Fruit fly (Drosophila melanogaster): ENCODE results near the gene CG14277.

CG14277 gene

dm6 chr2L:8203748-8204147 is 38.5 kb upstream of the CG14277 start:
- no peak for TF ChIP-seq D1 (tag; optimal IDR thresholded peaks at IDR 0.05)

DNA sequence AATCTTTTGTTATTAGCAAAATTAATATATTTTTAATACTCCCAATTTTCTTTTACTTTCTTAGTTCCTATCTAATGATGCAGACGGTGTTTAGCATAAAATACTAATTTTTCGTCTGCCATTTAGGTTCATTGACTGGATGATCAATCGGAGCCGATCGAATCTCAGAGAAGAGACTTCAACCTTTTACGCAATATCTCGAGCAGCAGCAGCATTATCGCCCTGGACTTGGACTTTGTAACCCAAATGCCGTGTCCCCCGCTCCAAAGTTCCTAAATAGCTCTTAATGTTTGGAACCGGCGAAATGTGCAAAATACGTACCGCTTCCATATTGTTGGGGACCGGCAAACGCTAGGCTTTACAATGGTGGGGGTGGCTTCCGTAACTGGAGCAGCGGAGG is 37.9 kb upstream of the CG14277 start:
- TF ChIP-seq Pif1B (GFP tag; optimal IDR thresholded peaks at IDR 0.05), result no peak
- peak; percentile 10 for TF ChIP-seq gl (tag; optimal IDR thresholded peaks at IDR 0.05)

DNA sequence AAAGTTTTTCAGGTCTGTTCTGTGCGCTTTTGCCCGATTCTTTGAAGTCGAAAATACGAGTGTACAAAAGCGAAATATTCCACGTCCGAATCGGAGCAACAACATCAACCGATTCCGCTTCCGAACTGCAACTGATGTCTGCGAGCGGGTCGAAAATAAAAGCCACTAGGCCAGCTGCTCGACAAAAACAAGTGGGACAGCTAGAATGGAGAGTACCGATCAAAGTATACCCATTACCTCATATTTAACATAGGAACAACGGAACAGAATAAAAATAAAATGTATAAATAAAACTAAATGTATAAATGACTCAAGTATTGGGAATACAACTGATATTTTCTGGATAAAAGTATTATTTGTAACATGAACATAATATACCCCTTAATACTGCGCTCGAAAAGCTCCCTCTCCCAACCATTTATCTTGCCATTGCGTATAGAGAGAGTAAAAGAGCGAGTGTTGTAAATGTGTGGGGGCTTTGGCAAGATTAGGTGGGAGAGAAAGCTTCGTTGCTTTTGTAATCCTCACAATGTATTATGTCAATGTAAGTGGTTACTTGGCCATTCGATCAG is 37.2 kb upstream of the CG14277 start, which contains the start of gene SLC5A11:
Gene SLC5A11, minus strand, starts transcription at position 137 of the 572 bp plus-strand sequence.
- peak; percentile 94 for TF ChIP-seq CG15710 (tag; optimal IDR thresholded peaks at IDR 0.05)
- peak; percentile 96 for TF ChIP-seq CG12605 (GFP tag; IDR thresholded peaks at IDR 0.05)
- TF ChIP-seq CG13204 (GFP tag; optimal IDR thresholded peaks at IDR 0.05), result peak; percentile 70
- peak; percentile 90 for TF ChIP-seq CG9948 (tag; optimal IDR thresholded peaks at IDR 0.05)
- peak; percentile 81 for TF ChIP-seq gl (tag; optimal IDR thresholded peaks at IDR 0.05)
- peak; percentile 99 for TF ChIP-seq Snoo (tag; optimal IDR thresholded peaks at IDR 0.05)
- TF ChIP-seq CG34367 (tag; optimal IDR thresholded peaks at IDR 0.05), result peak; percentile 83
- peak; percentile 100 for TF ChIP-seq Pif1B (GFP tag; optimal IDR thresholded peaks at IDR 0.05)
- TF ChIP-seq Pif1A (GFP tag; optimal IDR thresholded peaks at IDR 0.05), result peak; percentile 78
- TF ChIP-seq EcR (GFP tag; optimal IDR thresholded peaks at IDR 0.05), result peak; percentile 52
- peak; percentile 94 for TF ChIP-seq CG8301 (tag; optimal IDR thresholded peaks at IDR 0.05)
- TF ChIP-seq CG8159 (tag; optimal IDR thresholded peaks at IDR 0.05), result peak; percentile 96
- peak; percentile 95 for TF ChIP-seq D1 (tag; optimal IDR thresholded peaks at IDR 0.05)
- peak; percentile 87 for TF ChIP-seq fd96Ca (GFP tag; IDR thresholded peaks at IDR 0.05)
- TF ChIP-seq Ets98B (GFP tag; IDR thresholded peaks at IDR 0.05), result peak; percentile 97
- TF ChIP-seq CG4496 (GFP tag; IDR thresholded peaks at IDR 0.05), result peak; percentile 97
- peak; percentile 94 for TF ChIP-seq CG17806 (tag; optimal IDR thresholded peaks at IDR 0.05)
- peak; percentile 92 for TF ChIP-seq CG10348 (GFP tag; IDR thresholded peaks at IDR 0.05)
- TF ChIP-seq CG32121 (GFP tag; IDR thresholded peaks at IDR 0.05), result peak; percentile 98
- TF ChIP-seq CG14655 (GFP tag; optimal IDR thresholded peaks at IDR 0.05), result peak; percentile 94
- TF ChIP-seq rn (GFP tag; IDR thresholded peaks at IDR 0.05), result peak; percentile 89

DNA sequence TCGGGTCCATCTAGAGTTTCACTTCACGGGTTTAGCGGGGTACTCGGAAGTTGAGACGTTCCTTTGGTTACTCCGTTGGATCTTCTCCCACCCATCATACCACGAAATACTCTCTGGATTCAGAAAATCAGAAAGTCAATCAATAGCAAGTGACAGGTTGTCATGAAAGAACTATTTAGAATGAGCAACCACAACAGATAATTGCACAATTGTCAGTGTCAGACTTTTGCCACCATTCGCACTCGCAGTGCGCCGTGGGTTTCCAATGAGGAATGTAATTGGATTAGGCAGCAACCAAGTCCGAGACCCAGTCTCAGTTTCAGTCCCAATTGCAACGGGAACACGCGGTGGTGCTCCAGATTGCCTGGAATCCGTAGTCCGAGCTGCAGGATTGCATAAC is 36.4 kb upstream of the CG14277 start, which contains the start of gene CG8419:
Gene CG8419, plus strand, starts transcription at position 301 of the 400 bp plus-strand sequence.
- 0 out of 3 replicates have a peak, but pooled peaks have one; percentile 24 for TF ChIP-seq CG4496 (GFP tag; IDR thresholded peaks at IDR 0.05)
- no peak for TF ChIP-seq Pif1B (GFP tag; optimal IDR thresholded peaks at IDR 0.05)
- no peak for TF ChIP-seq CG8159 (tag; optimal IDR thresholded peaks at IDR 0.05)
- TF ChIP-seq CG17806 (tag; optimal IDR thresholded peaks at IDR 0.05), result no peak
- TF ChIP-seq Ets98B (GFP tag; IDR thresholded peaks at IDR 0.05), result no peak
- TF ChIP-seq CG15710 (tag; optimal IDR thresholded peaks at IDR 0.05), result no peak

DNA sequence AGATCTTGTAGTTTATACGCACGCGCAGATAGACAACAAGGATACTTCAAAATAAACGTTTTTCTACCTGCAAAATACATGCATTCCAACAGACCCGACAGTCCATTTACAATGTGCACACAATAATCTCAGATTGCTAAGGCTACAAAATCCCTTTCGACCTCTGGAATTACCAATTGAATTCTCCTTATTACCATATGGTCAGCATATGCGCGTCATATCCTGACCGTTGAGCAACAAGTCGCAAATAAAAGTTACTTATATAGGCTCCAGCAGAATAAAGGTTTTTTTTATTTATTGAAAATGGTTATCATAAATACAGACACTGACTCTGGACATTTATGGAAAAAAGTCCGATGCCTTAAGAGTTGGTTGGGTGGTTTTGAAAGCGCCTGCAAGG is 32.9 kb upstream of the CG14277 start:
- TF ChIP-seq fd96Ca (GFP tag; IDR thresholded peaks at IDR 0.05), result no peak
- TF ChIP-seq CG17806 (tag; optimal IDR thresholded peaks at IDR 0.05), result no peak
- TF ChIP-seq CG10348 (GFP tag; IDR thresholded peaks at IDR 0.05), result no peak
- no peak for TF ChIP-seq Pif1B (GFP tag; optimal IDR thresholded peaks at IDR 0.05)
- no peak for TF ChIP-seq CG34367 (tag; optimal IDR thresholded peaks at IDR 0.05)
- TF ChIP-seq CG13204 (GFP tag; optimal IDR thresholded peaks at IDR 0.05), result no peak
- no peak for TF ChIP-seq rn (GFP tag; IDR thresholded peaks at IDR 0.05)
- no peak for TF ChIP-seq CG9948 (tag; optimal IDR thresholded peaks at IDR 0.05)
- TF ChIP-seq D1 (tag; optimal IDR thresholded peaks at IDR 0.05), result no peak
- TF ChIP-seq Pif1A (GFP tag; optimal IDR thresholded peaks at IDR 0.05), result no peak
- TF ChIP-seq gl (tag; optimal IDR thresholded peaks at IDR 0.05), result no peak
- no peak for TF ChIP-seq CG12605 (GFP tag; IDR thresholded peaks at IDR 0.05)

- TF ChIP-seq CG15710 (tag; optimal IDR thresholded peaks at IDR 0.05) (no peak), CG32121 (GFP tag; IDR thresholded peaks at IDR 0.05) (no peak), CG8159 (tag; optimal IDR thresholded peaks at IDR 0.05) (no peak), CG9948 (tag; optimal IDR thresholded peaks at IDR 0.05) (no peak), Pif1B (GFP tag; optimal IDR thresholded peaks at IDR 0.05) (no peak), gl (tag; optimal IDR thresholded peaks at IDR 0.05) (no peak)
These were observed 31.8 kb upstream of the CG14277 start for dm6 chr2L:8210468-8210867.

dm6 chr2L:8211070-8211469 is 31.2 kb upstream of the CG14277 start, which contains the start of gene Ssb-c31a:
Ssb-c31a (plus strand) TSS chr2L:8211347.
- TF ChIP-seq CG8301 (tag; optimal IDR thresholded peaks at IDR 0.05) (no peak), CG14655 (GFP tag; optimal IDR thresholded peaks at IDR 0.05) (peak; percentile 14), CG15710 (tag; optimal IDR thresholded peaks at IDR 0.05) (peak; percentile 28), CG17806 (tag; optimal IDR thresholded peaks at IDR 0.05) (peak; percentile 9), CG8159 (tag; optimal IDR thresholded peaks at IDR 0.05) (peak; percentile 43), Pif1B (GFP tag; optimal IDR thresholded peaks at IDR 0.05) (peak; percentile 30), Pif1A (GFP tag; optimal IDR thresholded peaks at IDR 0.05) (peak; percentile 48), EcR (GFP tag; optimal IDR thresholded peaks at IDR 0.05) (peak; percentile 14), Snoo (tag; optimal IDR thresholded peaks at IDR 0.05) (no peak), CG4496 (GFP tag; IDR thresholded peaks at IDR 0.05) (0 out of 3 replicates have a peak, but pooled peaks have one; percentile 3), CG32121 (GFP tag; IDR thresholded peaks at IDR 0.05) (no peak; the same call in 1 of the 2 replicates)
